Worm (Caenorhabditis elegans) whole organism, L1 larva: ENCODE measurements around the gene gldi-7.
A peak's percentile ranks its signal among the peaks of the same experiment; 100 is the strongest.

ENCODE experiments used
- C04F5.9 ChIP-seq: sonication (generic microtip); optimal IDR thresholded peaks from 2 replicates; lab custom pipeline; 2016; ENCODE audit warnings: missing genetic modification characterization, missing compliant biosample characterization
- C16A3.4 ChIP-seq: fragments of 150-350 bp; optimal IDR thresholded peaks from 2 replicates; lab custom pipeline; 2014; ENCODE audit warnings: missing biosample characterization, missing genetic modification characterization
- C34B4.2 ChIP-seq: sonication (generic microtip); optimal IDR thresholded peaks from 2 replicates; lab custom pipeline; 2017; ENCODE audit warnings: mild to moderate bottlenecking, missing genetic modification characterization, missing compliant biosample characterization
- F16B12.6 ChIP-seq: fragments of 150-350 bp; optimal IDR thresholded peaks from 2 replicates; lab custom pipeline; 2014; ENCODE audit warnings: missing biosample characterization, missing genetic modification characterization
- Y116A8C.19 ChIP-seq: sonication (generic microtip); optimal IDR thresholded peaks from 2 replicates; lab custom pipeline; 2016; ENCODE audit warnings: missing compliant biosample characterization, missing genetic modification characterization, borderline replicate concordance
- aha-1 ChIP-seq: fragments of 150-350 bp; optimal IDR thresholded peaks from 2 replicates; lab custom pipeline; 2014; ENCODE audit warnings: missing biosample characterization, missing genetic modification characterization
- blmp-1 ChIP-seq: fragments of 150-350 bp; optimal IDR thresholded peaks from 2 replicates; lab custom pipeline; 2014; ENCODE audit warnings: missing biosample characterization, missing genetic modification characterization
- ceh-8 ChIP-seq: fragments of 200-800 bp; sonication (Bioruptor generic); optimal IDR thresholded peaks from 2 replicates; lab custom pipeline; 2018; ENCODE audit warnings: mild to moderate bottlenecking, missing genetic modification characterization, moderate library complexity, missing compliant biosample characterization
- efl-1 ChIP-seq, 4 experiments: fragments of 150-350 bp; optimal IDR thresholded peaks in 3 of 4; peaks in 1 of 4; 1 replicate in 1 of 4; 2 replicates in 3 of 4; lab custom pipeline; 2014; ENCODE audit warnings: missing biosample characterization in 2 of 4, missing genetic modification characterization in 2 of 4, missing genetic modification reagents in 2 of 4
- elt-2 ChIP-seq: sonication (generic microtip); optimal IDR thresholded peaks from 2 replicates; lab custom pipeline; 2016; ENCODE audit warnings: missing genetic modification characterization, mild to moderate bottlenecking, inconsistent platforms, missing compliant biosample characterization, missing genetic modification reagents
- elt-3 ChIP-seq, 6 experiments: fragments of 150-350 bp in 1 of 6; sonication (generic microtip); optimal IDR thresholded peaks; 2 replicates each; lab custom pipeline; 2017 to 2018; ENCODE audit warnings: missing biosample characterization in 6 of 6, missing genetic modification characterization in 6 of 6, inconsistent platforms in 1 of 6
- ets-5 ChIP-seq: fragments of 200-800 bp; sonication (Bioruptor generic); IDR thresholded peaks from 2 replicates; pipeline ENCODE4 v1.3.6; 2022; ENCODE audit warnings: missing genetic modification characterization, missing compliant biosample characterization
- grh-1 ChIP-seq: fragments of 200-800 bp; sonication (Bioruptor generic); IDR thresholded peaks from 2 replicates; pipeline ENCODE4 v1.3.6; 2022; ENCODE audit warnings: missing genetic modification reagents, missing genetic modification characterization, missing compliant biosample characterization
- hlh-4 ChIP-seq: sonication (generic microtip); optimal IDR thresholded peaks from 2 replicates; lab custom pipeline; 2016; ENCODE audit warnings: mild to moderate bottlenecking, missing genetic modification characterization, missing compliant biosample characterization
- hpl-2 ChIP-seq: fragments of 150-350 bp; optimal IDR thresholded peaks from 2 replicates; lab custom pipeline; 2014; ENCODE audit warnings: missing biosample characterization, missing genetic modification reagents, missing genetic modification characterization
- irx-1 ChIP-seq: sonication (generic microtip); optimal IDR thresholded peaks from 2 replicates; lab custom pipeline; 2016; ENCODE audit warnings: missing genetic modification characterization, missing compliant biosample characterization
- isw-1 ChIP-seq: fragments of 200-800 bp; sonication (Bioruptor generic); IDR thresholded peaks from 2 replicates; pipeline ENCODE4 v1.3.6; 2022; ENCODE audit warnings: missing genetic modification characterization, missing compliant biosample characterization
- lin-14 ChIP-seq: fragments of 200-800 bp; sonication (Bioruptor generic); optimal IDR thresholded peaks from 2 replicates; lab custom pipeline; 2018; ENCODE audit warnings: mild to moderate bottlenecking, missing genetic modification characterization, moderate library complexity, missing compliant biosample characterization
- lin-15B ChIP-seq: fragments of 150-350 bp; sonication (generic microtip); optimal IDR thresholded peaks from 3 replicates; lab custom pipeline; 2014; ENCODE audit warnings: missing biosample characterization, missing genetic modification characterization
- lin-39 ChIP-seq: fragments of 150-350 bp; optimal IDR thresholded peaks from 2 replicates; lab custom pipeline; 2014; ENCODE audit warnings: missing biosample characterization, missing genetic modification reagents, missing genetic modification characterization
- lir-3 ChIP-seq: sonication (generic microtip); optimal IDR thresholded peaks from 2 replicates; lab custom pipeline; 2016; ENCODE audit warnings: mild to moderate bottlenecking, missing genetic modification characterization, moderate library complexity, missing compliant biosample characterization; ENCODE audit not compliant: poor library complexity
- lsy-2 ChIP-seq, 2 experiments: fragments of 150-350 bp; optimal IDR thresholded peaks; 2 replicates each; lab custom pipeline; 2014; ENCODE audit warnings: missing biosample characterization in 2 of 2, missing genetic modification characterization in 2 of 2
- mdl-1 ChIP-seq, 2 experiments: fragments of 150-350 bp; optimal IDR thresholded peaks; 2 replicates each; lab custom pipeline; 2014 to 2017; ENCODE audit warnings: missing biosample characterization in 2 of 2, missing genetic modification characterization in 2 of 2, inconsistent platforms in 1 of 2
- mep-1 ChIP-seq: fragments of 150-350 bp; optimal IDR thresholded peaks from 2 replicates; lab custom pipeline; 2014; ENCODE audit warnings: missing biosample characterization, missing genetic modification characterization
- nhr-19 ChIP-seq: fragments of 200-800 bp; sonication (Bioruptor generic); conservative IDR thresholded peaks from 2 replicates; pipeline ENCODE4 v1.3.6; 2022; ENCODE audit warnings: missing genetic modification characterization, missing compliant biosample characterization
- nhr-237 ChIP-seq: fragments of 150-350 bp; optimal IDR thresholded peaks from 2 replicates; lab custom pipeline; 2014; ENCODE audit warnings: missing biosample characterization, missing genetic modification characterization
- nhr-28 ChIP-seq: fragments of 150-350 bp; optimal IDR thresholded peaks from 2 replicates; lab custom pipeline; 2014; ENCODE audit warnings: missing biosample characterization, missing genetic modification characterization
- nhr-71 ChIP-seq: sonication (generic microtip); optimal IDR thresholded peaks from 2 replicates; lab custom pipeline; 2016; ENCODE audit warnings: mild to moderate bottlenecking, missing genetic modification characterization, moderate library complexity, missing compliant biosample characterization
- nhr-84 ChIP-seq: sonication (generic microtip); optimal IDR thresholded peaks from 2 replicates; lab custom pipeline; 2017; ENCODE audit warnings: missing biosample characterization, missing genetic modification characterization
- nhr-85 ChIP-seq: sonication (generic microtip); peaks from one replicate; lab custom pipeline; 2016; ENCODE audit warnings: missing genetic modification characterization, inconsistent platforms, missing compliant biosample characterization
- nhr-90 ChIP-seq: sonication (generic microtip); optimal IDR thresholded peaks from 2 replicates; lab custom pipeline; 2016; ENCODE audit warnings: mild to moderate bottlenecking, missing genetic modification characterization, missing compliant biosample characterization; ENCODE audit not compliant: poor library complexity
- pax-3 ChIP-seq: fragments of 200-800 bp; sonication (Bioruptor generic); optimal IDR thresholded peaks from 2 replicates; lab custom pipeline; 2018; ENCODE audit warnings: mild to moderate bottlenecking, missing genetic modification characterization, moderate library complexity, missing compliant biosample characterization
- rnt-1 ChIP-seq: sonication (generic microtip); optimal IDR thresholded peaks from 2 replicates; lab custom pipeline; 2016; ENCODE audit warnings: mild to moderate bottlenecking, missing genetic modification characterization, moderate library complexity, missing compliant biosample characterization
- skn-1 ChIP-seq: fragments of 150-350 bp; optimal IDR thresholded peaks from 2 replicates; lab custom pipeline; 2014; ENCODE audit warnings: missing biosample characterization, missing genetic modification characterization
- snpc-4 ChIP-seq: fragments of 150-350 bp; optimal IDR thresholded peaks from 2 replicates; lab custom pipeline; 2014; ENCODE audit warnings: missing biosample characterization, missing genetic modification characterization
- snu-23 ChIP-seq: sonication (generic microtip); optimal IDR thresholded peaks from 2 replicates; lab custom pipeline; 2016; ENCODE audit warnings: missing genetic modification characterization, missing compliant biosample characterization
- sup-37 ChIP-seq: fragments of 200-800 bp; sonication (Bioruptor generic); optimal IDR thresholded peaks from 2 replicates; lab custom pipeline; 2018; ENCODE audit warnings: mild to moderate bottlenecking, missing genetic modification characterization, missing compliant biosample characterization
- swsn-7 ChIP-seq: sonication (generic microtip); optimal IDR thresholded peaks from 2 replicates; lab custom pipeline; 2016; ENCODE audit warnings: missing genetic modification characterization, missing compliant biosample characterization
- tbx-2 ChIP-seq: sonication (generic microtip); optimal IDR thresholded peaks from 2 replicates; lab custom pipeline; 2016; ENCODE audit warnings: missing genetic modification characterization, missing compliant biosample characterization
- unc-62 ChIP-seq: fragments of 150-350 bp; optimal IDR thresholded peaks from 2 replicates; lab custom pipeline; 2014; ENCODE audit warnings: missing biosample characterization, missing genetic modification reagents, missing genetic modification characterization
- unc-86 ChIP-seq: sonication (generic microtip); optimal IDR thresholded peaks from 2 replicates; lab custom pipeline; 2016; ENCODE audit warnings: missing genetic modification characterization, missing compliant biosample characterization
- unc-98 ChIP-seq: fragments of 200-800 bp; sonication (Bioruptor generic); IDR thresholded peaks from 2 replicates; pipeline ENCODE4 v1.3.6; 2022; ENCODE audit warnings: missing genetic modification characterization, missing compliant biosample characterization
- vab-15 ChIP-seq: sonication (generic microtip); optimal IDR thresholded peaks from 2 replicates; lab custom pipeline; 2017; ENCODE audit warnings: missing genotype, mild to moderate bottlenecking, missing genetic modification characterization, missing compliant biosample characterization
- xbp-1 ChIP-seq: sonication (generic microtip); optimal IDR thresholded peaks from 2 replicates; lab custom pipeline; 2016; ENCODE audit warnings: missing genetic modification characterization, missing compliant biosample characterization
- zip-4 ChIP-seq: fragments of 200-800 bp; sonication (Bioruptor generic); optimal IDR thresholded peaks from 2 replicates; lab custom pipeline; 2018; ENCODE audit warnings: mild to moderate bottlenecking, missing genetic modification characterization, moderate library complexity, missing compliant biosample characterization
- ztf-11 ChIP-seq, 2 experiments: sonication (generic microtip); optimal IDR thresholded peaks; 2 replicates each; lab custom pipeline; 2016 to 2017; ENCODE audit warnings: missing genetic modification characterization in 2 of 2, missing biosample characterization in 1 of 2, missing compliant biosample characterization in 1 of 2
- ztf-4 ChIP-seq: fragments of 150-350 bp; optimal IDR thresholded peaks from 2 replicates; lab custom pipeline; 2014; ENCODE audit warnings: missing biosample characterization, missing genetic modification characterization

gldi-7 gene

ce11 chrII:8499021-8499420, 32.0 kb downstream of the gldi-7 start (continued):
- TF ChIP-seq nhr-90 (tag; lab: Kevin White, UChicago) (no peak), lir-3 (tag; lab: Kevin White, UChicago) (no peak), grh-1 (no peak), mdl-1 (tag; optimal IDR thresholded peaks at IDR 0.05; lab: Kevin White, UChicago) (no peak), unc-86 (no peak), nhr-237 (tag; lab: Kevin White, UChicago) (no peak), unc-98 (GFP tag; lab: Robert Waterston, UW) (no peak), elt-2 (tag; lab: Kevin White, UChicago) (no peak), ceh-8 (GFP tag; lab: Kevin White, UChicago) (no peak), nhr-19 (GFP tag; lab: Robert Waterston, UW) (peak; percentile 41), hpl-2 (GFP tag; lab: Kevin White, UChicago) (no peak), unc-62 (GFP tag; lab: Kevin White, UChicago) (no peak), nhr-85 (tag; lab: Kevin White, UChicago) (no peak), irx-1 (tag; lab: Kevin White, UChicago) (no peak), swsn-7 (tag; lab: Kevin White, UChicago) (no peak), lin-39 (tag; lab: Kevin White, UChicago) (no peak), nhr-28 (tag; lab: Kevin White, UChicago) (no peak), C04F5.9 (tag; lab: Kevin White, UChicago) (no peak), xbp-1 (tag; lab: Kevin White, UChicago) (no peak), lin-15B (tag; lab: Kevin White, UChicago) (no peak), mep-1 (tag; lab: Kevin White, UChicago) (no peak), aha-1 (tag; lab: Kevin White, UChicago) (no peak), pax-3 (tag; lab: Kevin White, UChicago) (no peak), ztf-11 (tag; optimal IDR thresholded peaks at IDR 0.05; lab: Kevin White, UChicago) (no peak), lin-14 (GFP tag; lab: Kevin White, UChicago) (peak; percentile 78), snu-23 (peak; percentile 56), isw-1 (GFP tag; lab: Robert Waterston, UW) (no peak), elt-3 (tag; optimal IDR thresholded peaks at IDR 0.05; lab: Kevin White, UChicago) (no peak), C34B4.2 (no peak), ztf-4 (tag; lab: Kevin White, UChicago) (no peak)

- no peak for TF ChIP-seq blmp-1 (tag; lab: Kevin White, UChicago)
- no peak for TF ChIP-seq swsn-7 (tag; lab: Kevin White, UChicago)
- TF ChIP-seq C16A3.4, result no peak
- TF ChIP-seq skn-1 (tag; lab: Kevin White, UChicago), result no peak
- TF ChIP-seq ets-5 (GFP tag; lab: Robert Waterston, UW), result no peak
- no peak for TF ChIP-seq Y116A8C.19 (tag; lab: Kevin White, UChicago)
- no peak for TF ChIP-seq tbx-2 (tag; lab: Kevin White, UChicago)
- TF ChIP-seq elt-3 (tag; optimal IDR thresholded peaks at IDR 0.05; lab: Kevin White, UChicago), result no peak
- no peak for TF ChIP-seq ztf-11 (tag; optimal IDR thresholded peaks at IDR 0.05; lab: Kevin White, UChicago)
- no peak for TF ChIP-seq ztf-4 (tag; lab: Kevin White, UChicago)
- TF ChIP-seq snpc-4 (tag; lab: Kevin White, UChicago), result no peak
- TF ChIP-seq isw-1 (GFP tag; lab: Robert Waterston, UW), result no peak
- no peak for TF ChIP-seq sup-37 (GFP tag; lab: Kevin White, UChicago)
- TF ChIP-seq, all 84 proteins: peak for 0
Measured at ce11 chrII:8498173-8498572, 32.8 kb downstream of the gldi-7 start.

ce11 chrII:8496184-8496583, 34.8 kb downstream of the gldi-7 start:
- TF ChIP-seq zip-4 (GFP tag; lab: Kevin White, UChicago) (no peak), efl-1 (optimal IDR thresholded peaks at IDR 0.05; lab: Kevin White, UChicago) (no peak), efl-1 (GFP tag; optimal IDR thresholded peaks at IDR 0.05 in 1 of 2; lab: Kevin White, UChicago) (peak in 1 of 2 experiments; percentile 58), F16B12.6 (tag; lab: Kevin White, UChicago) (no peak), tbx-2 (tag; lab: Kevin White, UChicago) (no peak), vab-15 (tag; lab: Kevin White, UChicago) (no peak), lin-14 (GFP tag; lab: Kevin White, UChicago) (peak; percentile 74), Y116A8C.19 (tag; lab: Kevin White, UChicago) (no peak), elt-3 (tag; optimal IDR thresholded peaks at IDR 0.05; lab: Kevin White, UChicago) (no peak), lsy-2 (tag; optimal IDR thresholded peaks at IDR 0.05; lab: Kevin White, UChicago) (peak in 1 of 2 experiments; percentile 25), irx-1 (tag; lab: Kevin White, UChicago) (no peak), lir-3 (tag; lab: Kevin White, UChicago) (no peak), hlh-4 (tag; lab: Kevin White, UChicago) (no peak), unc-98 (GFP tag; lab: Robert Waterston, UW) (no peak), rnt-1 (tag; lab: Kevin White, UChicago) (peak; percentile 56), grh-1 (no peak), sup-37 (GFP tag; lab: Kevin White, UChicago) (no peak), nhr-19 (GFP tag; lab: Robert Waterston, UW) (0 out of 2 replicates have a peak, but pooled peaks have one; percentile 31), nhr-84 (tag; lab: Kevin White, UChicago) (no peak), swsn-7 (tag; lab: Kevin White, UChicago) (no peak), C16A3.4 (no peak), nhr-71 (tag; lab: Kevin White, UChicago) (peak; percentile 28)
